Worm (Caenorhabditis elegans) whole organism, L1 larva: ENCODE data around the gene eif-3.D.

Experiments
- ceh-82 ChIP-seq, 3 experiments: fragments of 150-350 bp in 1 of 3; sonication (generic microtip) in 2 of 3; optimal IDR thresholded peaks; 2 replicates each; lab custom pipeline; 2014 to 2017; ENCODE audit warnings: missing biosample characterization in 3 of 3, missing genetic modification characterization in 3 of 3
- dpl-1 ChIP-seq, 3 experiments: fragments of 150-350 bp in 2 of 3; sonication (generic microtip) in 1 of 3; optimal IDR thresholded peaks; 2 replicates each; lab custom pipeline; 2014 to 2017; ENCODE audit warnings: missing biosample characterization in 3 of 3, missing genetic modification characterization in 3 of 3, missing genetic modification reagents in 3 of 3
- jun-1 ChIP-seq: fragments of 150-350 bp; optimal IDR thresholded peaks from 2 replicates; lab custom pipeline; 2014; ENCODE audit warnings: missing biosample characterization, missing genetic modification reagents, missing genetic modification characterization
- skn-1 ChIP-seq: fragments of 150-350 bp; optimal IDR thresholded peaks from 2 replicates; lab custom pipeline; 2014; ENCODE audit warnings: missing biosample characterization, missing genetic modification characterization
- sptf-1 ChIP-seq: fragments of 150-350 bp; optimal IDR thresholded peaks from 2 replicates; lab custom pipeline; 2014; ENCODE audit warnings: missing biosample characterization, missing genetic modification characterization
- unc-62 ChIP-seq: fragments of 150-350 bp; optimal IDR thresholded peaks from 2 replicates; lab custom pipeline; 2014; ENCODE audit warnings: missing biosample characterization, missing genetic modification reagents, missing genetic modification characterization
- unc-86 ChIP-seq: sonication (generic microtip); optimal IDR thresholded peaks from 2 replicates; lab custom pipeline; 2016; ENCODE audit warnings: missing genetic modification characterization, missing compliant biosample characterization
- zag-1 ChIP-seq: fragments of 150-350 bp; optimal IDR thresholded peaks from 2 replicates; lab custom pipeline; 2014; ENCODE audit warnings: missing biosample characterization, missing genetic modification characterization

DNA sequence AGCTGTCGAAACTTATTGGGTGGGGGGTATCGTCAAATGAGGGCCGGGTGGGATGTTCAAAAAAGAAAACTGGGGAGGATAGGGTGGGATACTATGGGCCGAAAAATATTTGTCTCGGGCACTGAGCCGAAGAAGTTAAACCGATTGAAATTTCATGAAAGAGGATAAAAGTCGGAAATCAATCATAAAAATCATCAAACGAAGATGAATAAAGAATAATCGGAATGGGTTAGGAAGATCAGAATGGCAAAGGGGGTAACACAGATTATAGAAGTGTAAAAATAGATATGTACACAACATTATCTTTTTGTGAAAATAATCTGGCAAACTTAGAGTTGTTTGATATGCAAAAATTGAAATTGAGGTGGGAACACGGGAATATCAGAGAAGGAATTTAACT lies 15.8 kb downstream of the eif-3.D start:
- TF ChIP-seq zag-1 (tag; lab: Kevin White, UChicago) = no peak
- TF ChIP-seq unc-62 (GFP tag; lab: Kevin White, UChicago) = no peak
- no peak for TF ChIP-seq sptf-1 (tag; lab: Kevin White, UChicago)
- TF ChIP-seq skn-1 (tag; lab: Kevin White, UChicago) = no peak
- TF ChIP-seq dpl-1 (GFP tag; optimal IDR thresholded peaks at IDR 0.05; lab: Kevin White, UChicago) = no peak
- TF ChIP-seq unc-86 (tag; lab: Kevin White, UChicago) = no peak
- no peak for TF ChIP-seq ceh-82 (tag; optimal IDR thresholded peaks at IDR 0.05; lab: Kevin White, UChicago)
- no peak for TF ChIP-seq jun-1 (tag; lab: Kevin White, UChicago)
